Worm (Caenorhabditis elegans): ENCODE measurements around the gene ugt-55.

Gene ugt-55

DNA sequence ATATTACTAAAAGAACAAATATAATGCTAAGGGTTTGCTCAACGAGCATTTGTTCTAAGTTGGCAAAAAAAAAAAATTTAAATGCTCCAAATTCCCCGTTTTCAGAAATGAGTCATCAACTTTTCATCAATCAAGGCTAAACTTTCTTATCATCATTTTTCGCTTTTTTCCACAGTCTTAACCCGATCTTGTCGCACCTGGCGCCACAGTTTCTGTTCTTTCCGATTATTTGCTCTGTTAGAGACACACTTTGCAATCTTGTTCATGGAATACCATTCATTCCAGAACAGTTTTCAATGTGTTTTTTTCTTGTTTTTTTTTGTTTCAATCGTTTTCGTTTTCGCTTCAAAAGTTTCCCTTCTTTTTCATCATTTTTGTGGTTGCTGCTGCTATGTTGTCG is 41.7 kb downstream of the ugt-55 start:
- TF ChIP-seq pqm-1 (tag; optimal IDR thresholded peaks at IDR 0.05) (peak; percentile 83), saeg-2 (GFP tag; IDR thresholded peaks at IDR 0.05) (no peak), aha-1 (tag) (peak; percentile 70), daf-16 (GFP tag; optimal IDR thresholded peaks at IDR 0.05) (no peak), daf-16 (tag; optimal IDR thresholded peaks at IDR 0.05) (peak; percentile 29), nhr-28 (tag; optimal IDR thresholded peaks at IDR 0.05) (peak; percentile 48), dmd-8 (GFP tag; IDR thresholded peaks at IDR 0.05) (no peak), hlh-11 (tag; optimal IDR thresholded peaks at IDR 0.05) (peak; percentile 10), unc-62 (GFP tag; optimal IDR thresholded peaks at IDR 0.05 in 1 of 2) (peak in 1 of 2 experiments; percentile 83), unc-62 (tag; optimal IDR thresholded peaks at IDR 0.05) (no peak), dve-1 (tag; optimal IDR thresholded peaks at IDR 0.05; ENCODE audit: insufficient read depth) (peak; percentile 40), jun-1 (tag; optimal IDR thresholded peaks at IDR 0.05) (no peak), dmd-6 (GFP tag; IDR thresholded peaks at IDR 0.05) (peak; percentile 42; the same call in 1 of the 2 replicates)

DNA sequence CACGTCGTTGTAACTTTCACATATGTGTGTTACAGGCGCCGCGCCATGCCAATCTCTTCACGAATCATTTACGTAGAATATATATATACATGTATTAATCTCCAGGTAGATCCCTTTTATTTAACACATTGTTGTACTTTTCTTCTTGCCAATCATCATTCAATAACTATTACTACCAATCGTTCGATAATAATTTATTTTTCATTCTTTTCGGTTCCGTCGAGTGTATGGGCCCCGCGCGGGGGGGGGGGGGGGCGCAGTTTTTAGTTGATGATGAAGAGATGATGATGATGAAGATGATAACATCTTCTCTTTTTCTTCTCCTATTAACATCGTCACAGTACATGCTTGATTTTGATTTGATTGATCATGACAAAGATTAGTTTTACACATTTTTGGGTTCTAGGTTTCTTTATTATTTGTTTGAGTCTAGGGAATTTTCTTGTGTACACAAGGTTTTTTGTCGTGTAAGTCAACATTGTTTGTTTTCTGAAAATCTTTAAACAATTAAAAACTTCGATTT is 42.8 kb downstream of the ugt-55 start:
- TF ChIP-seq lin-1 (GFP tag; IDR thresholded peaks at IDR 0.05) (no peak), hlh-11 (tag; optimal IDR thresholded peaks at IDR 0.05) (peak; percentile 23)

DNA sequence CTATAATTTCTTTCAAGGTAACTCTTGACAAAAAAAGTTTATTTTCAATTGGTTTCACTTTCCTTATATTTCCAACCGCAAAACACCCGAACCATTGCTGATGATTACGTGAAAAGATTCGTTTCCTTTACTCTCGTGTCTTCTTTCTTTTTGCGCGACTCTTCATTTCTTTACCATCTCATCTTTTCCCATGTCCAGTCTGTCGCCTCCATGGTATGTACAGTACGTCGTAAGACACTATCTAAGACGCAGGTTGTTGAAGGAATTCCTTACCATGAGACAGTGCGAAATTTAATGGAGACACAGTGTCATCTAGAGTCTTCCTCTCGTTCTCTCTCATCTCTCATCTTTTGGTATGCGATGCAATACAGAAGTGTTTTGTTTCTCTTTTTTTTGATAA is 43.7 kb downstream of the ugt-55 start:
- TF ChIP-seq daf-16 (GFP tag; optimal IDR thresholded peaks at IDR 0.05), result no peak
- peak; percentile 65 for TF ChIP-seq daf-16 (tag; optimal IDR thresholded peaks at IDR 0.05)
- 0 out of 2 replicates have a peak, but pooled peaks have one; percentile 31 for TF ChIP-seq arid-1 (GFP tag; conservative IDR thresholded peaks at IDR 0.05)
- peak in 1 of 2 experiments; percentile 95 for TF ChIP-seq unc-62 (GFP tag; optimal IDR thresholded peaks at IDR 0.05 in 1 of 2)
- TF ChIP-seq unc-62 (tag; optimal IDR thresholded peaks at IDR 0.05), result no peak
- peak; percentile 52 to 77 for TF ChIP-seq lsy-2 (tag; optimal IDR thresholded peaks at IDR 0.05)
- no peak for TF ChIP-seq nhr-10 (tag; optimal IDR thresholded peaks at IDR 0.05)
- peak; percentile 20 for TF ChIP-seq nhr-102 (tag; optimal IDR thresholded peaks at IDR 0.05)
- TF ChIP-seq zip-11 (GFP tag; IDR thresholded peaks at IDR 0.05), result no peak
- no peak for TF ChIP-seq egl-43 (GFP tag; IDR thresholded peaks at IDR 0.05)
- TF ChIP-seq hmg-1.1 (GFP tag; IDR thresholded peaks at IDR 0.05), result peak; percentile 67
- no peak for TF ChIP-seq ceh-44 (GFP tag; IDR thresholded peaks at IDR 0.05)
- TF ChIP-seq mxl-3 (GFP tag; optimal IDR thresholded peaks at IDR 0.05), result peak; percentile 58
- peak; percentile 30 for TF ChIP-seq dpl-1 (GFP tag; optimal IDR thresholded peaks at IDR 0.05)
- TF ChIP-seq pha-4 (GFP tag; IDR thresholded peaks at IDR 0.05), result no peak
- peak; percentile 55 for TF ChIP-seq pha-4 (tag; optimal IDR thresholded peaks at IDR 0.05)
- peak; percentile 46 for TF ChIP-seq cey-2 (tag; optimal IDR thresholded peaks at IDR 0.05; ENCODE audit: borderline replicate concordance, insufficient read depth)
- no peak for TF ChIP-seq D1046.2 (GFP tag; IDR thresholded peaks at IDR 0.05)
- no peak for TF ChIP-seq T20F7.1 (GFP tag; optimal IDR thresholded peaks at IDR 0.05)
- TF ChIP-seq mdl-1 (tag; optimal IDR thresholded peaks at IDR 0.05), result peak in 1 of 2 experiments; percentile 84
- 0 out of 2 replicates have a peak, but pooled peaks have one; percentile 6 for TF ChIP-seq lin-38 (GFP tag; IDR thresholded peaks at IDR 0.05)
- no peak for TF ChIP-seq mdt-29 (GFP tag; IDR thresholded peaks at IDR 0.05)
- peak; percentile 92 for TF ChIP-seq aha-1 (tag)
- peak; percentile 68 for TF ChIP-seq dmd-6 (GFP tag; IDR thresholded peaks at IDR 0.05)
- TF ChIP-seq ceh-20 (GFP tag; IDR thresholded peaks at IDR 0.05), result peak; percentile 48; the same call in 1 of the 2 replicates
- no peak for TF ChIP-seq lin-29 (GFP tag; IDR thresholded peaks at IDR 0.05)
- peak; percentile 80 for TF ChIP-seq mep-1 (tag; optimal IDR thresholded peaks at IDR 0.05)
- TF ChIP-seq daf-19 (GFP tag; conservative IDR thresholded peaks at IDR 0.05), result 0 out of 2 replicates have a peak, but pooled peaks have one; percentile 10
- TF ChIP-seq set-16 (GFP tag; IDR thresholded peaks at IDR 0.05), result no peak
- peak; percentile 87 for TF ChIP-seq dve-1 (tag; optimal IDR thresholded peaks at IDR 0.05; ENCODE audit: insufficient read depth)
- peak; percentile 49 for TF ChIP-seq jun-1 (tag; optimal IDR thresholded peaks at IDR 0.05)
- no peak for TF ChIP-seq snpc-1.2 (GFP tag; IDR thresholded peaks at IDR 0.05)
- TF ChIP-seq nhr-6 (tag; optimal IDR thresholded peaks at IDR 0.05), result peak; percentile 98
- TF ChIP-seq hlh-11 (tag; optimal IDR thresholded peaks at IDR 0.05), result peak; percentile 84
- TF ChIP-seq tag-97 (GFP tag; IDR thresholded peaks at IDR 0.05), result no peak
- no peak for TF ChIP-seq spr-3 (GFP tag; optimal IDR thresholded peaks at IDR 0.05)
- no peak for TF ChIP-seq unc-130 (GFP tag; optimal IDR thresholded peaks at IDR 0.05)
- no peak for TF ChIP-seq fkh-10 (GFP tag; optimal IDR thresholded peaks at IDR 0.05)
- peak; percentile 36 for TF ChIP-seq nhr-48 (tag; optimal IDR thresholded peaks at IDR 0.05)
- TF ChIP-seq daf-8 (GFP tag; IDR thresholded peaks at IDR 0.05), result no peak
- TF ChIP-seq nhr-28 (tag; optimal IDR thresholded peaks at IDR 0.05), result peak; percentile 81
- TF ChIP-seq F44E2.7 (GFP tag; IDR thresholded peaks at IDR 0.05), result no peak

Measured in whole organism, L4 larva.